Fruit fly (Drosophila melanogaster) whole organism, embryonic: ENCODE data around the gene hiro.

ENCODE experiments used
- Atf-2 ChIP-seq: fragments of 200-800 bp; sonication (Bioruptor generic); optimal IDR thresholded peaks from 2 replicates; lab custom pipeline; 2016; ENCODE audit warnings: missing biosample characterization, missing genetic modification characterization
- Awh ChIP-seq: fragments of 200-800 bp; sonication (Bioruptor generic); IDR thresholded peaks from 2 replicates; pipeline ENCODE4, ENCODE4 v1.3.6; 2022; ENCODE audit warnings: missing biosample characterization, missing genetic modification characterization
- CG10274 ChIP-seq: fragments of 200-800 bp; sonication (Bioruptor generic); optimal IDR thresholded peaks from 3 replicates; lab custom pipeline; 2017; ENCODE audit warnings: missing biosample characterization, mild to moderate bottlenecking, missing genetic modification characterization
- CG11695 ChIP-seq: fragments of 200-800 bp; sonication (Bioruptor generic); IDR thresholded peaks from 3 replicates; pipeline ENCODE4 v1.3.6; 2022; ENCODE audit warnings: missing biosample characterization, missing genetic modification characterization
- CG12155 ChIP-seq: fragments of 200-800 bp; sonication (Bioruptor generic); optimal IDR thresholded peaks from 3 replicates; lab custom pipeline; 2016; ENCODE audit warnings: missing biosample characterization, missing genetic modification characterization
- CG14050 ChIP-seq: fragments of 200-800 bp; sonication (Bioruptor generic); IDR thresholded peaks from 3 replicates; pipeline ENCODE4 v1.3.6; 2022; ENCODE audit warnings: missing biosample characterization, missing genetic modification characterization
- CG14441 ChIP-seq: fragments of 200-800 bp; sonication (Bioruptor generic); IDR thresholded peaks from 2 replicates; pipeline ENCODE4 v1.3.6; 2022; ENCODE audit warnings: missing biosample characterization, missing genetic modification characterization
- CG14667 ChIP-seq: fragments of 200-800 bp; sonication (Bioruptor generic); IDR thresholded peaks from 2 replicates; pipeline ENCODE4 v1.3.6; 2022; ENCODE audit warnings: missing biosample characterization, missing genetic modification characterization
- CG14965 ChIP-seq: fragments of 200-800 bp; sonication (Bioruptor generic); optimal IDR thresholded peaks from 2 replicates; lab custom pipeline; 2016; ENCODE audit warnings: missing biosample characterization, missing genetic modification characterization, borderline replicate concordance
- CG17186 ChIP-seq: fragments of 200-800 bp; sonication (Bioruptor generic); optimal IDR thresholded peaks from 3 replicates; lab custom pipeline; 2017; ENCODE audit warnings: missing biosample characterization, missing genetic modification reagents, missing genetic modification characterization
- CG17361 ChIP-seq: fragments of 200-800 bp; sonication (Bioruptor generic); IDR thresholded peaks from 3 replicates; pipeline ENCODE4 v1.3.6; 2022; ENCODE audit warnings: missing biosample characterization, missing genetic modification characterization
- CG17385 ChIP-seq: fragments of 200-800 bp; sonication (Bioruptor generic); optimal IDR thresholded peaks from 3 replicates; lab custom pipeline; 2018; ENCODE audit warnings: missing biosample characterization, mild to moderate bottlenecking, missing genetic modification characterization
- CG18764 ChIP-seq: fragments of 200-800 bp; sonication (Bioruptor generic); optimal IDR thresholded peaks from 3 replicates; lab custom pipeline; 2016; ENCODE audit warnings: missing biosample characterization, missing genetic modification characterization
- CG2120 ChIP-seq: fragments of 200-800 bp; sonication (Bioruptor generic); optimal IDR thresholded peaks from 3 replicates; lab custom pipeline; 2016; ENCODE audit warnings: missing biosample characterization, missing genetic modification characterization
- CG2129 ChIP-seq: fragments of 200-800 bp; sonication (Bioruptor generic); IDR thresholded peaks from 2 replicates; pipeline ENCODE4 v1.3.6; 2022; ENCODE audit warnings: missing biosample characterization, missing genetic modification characterization; ENCODE audit not compliant: partially characterized antibody
- CG2875 ChIP-seq: fragments of 200-800 bp; sonication (Bioruptor generic); optimal IDR thresholded peaks from 2 replicates; lab custom pipeline; 2017; ENCODE audit warnings: missing biosample characterization, mild to moderate bottlenecking, missing genetic modification characterization, missing genetic modification reagents
- CG3838 ChIP-seq: fragments of 200-800 bp; sonication (Bioruptor generic); optimal IDR thresholded peaks from 3 replicates; lab custom pipeline; 2016; ENCODE audit warnings: missing biosample characterization, missing genetic modification characterization
- CG3847 ChIP-seq: fragments of 200-800 bp; sonication (Bioruptor generic); IDR thresholded peaks from 2 replicates; pipeline ENCODE4 v1.3.6; 2022; ENCODE audit warnings: missing biosample characterization, missing genetic modification characterization
- CG4360 ChIP-seq: fragments of 200-800 bp; sonication (Bioruptor generic); IDR thresholded peaks from 2 replicates; pipeline ENCODE4 v1.3.6; 2022; ENCODE audit warnings: missing biosample characterization, missing genetic modification characterization
- CG4854 ChIP-seq: fragments of 200-800 bp; sonication (Bioruptor generic); optimal IDR thresholded peaks from 2 replicates; lab custom pipeline; 2016; ENCODE audit warnings: missing biosample characterization, missing genetic modification characterization, inconsistent platforms
- CG6683 ChIP-seq: fragments of 200-800 bp; sonication (Bioruptor generic); optimal IDR thresholded peaks from 2 replicates; lab custom pipeline; 2017; ENCODE audit warnings: missing biosample characterization, mild to moderate bottlenecking, missing genetic modification characterization, missing genetic modification reagents
- CG8765 ChIP-seq: fragments of 200-800 bp; sonication (Bioruptor generic); IDR thresholded peaks from 2 replicates; pipeline ENCODE4 v1.3.6; 2022; ENCODE audit warnings: missing biosample characterization, missing genetic modification characterization
- CG9609 ChIP-seq: fragments of 200-800 bp; sonication (Bioruptor generic); optimal IDR thresholded peaks from 3 replicates; lab custom pipeline; 2016; ENCODE audit warnings: missing biosample characterization, missing genetic modification characterization
- CG9797 ChIP-seq: fragments of 200-800 bp; sonication (Bioruptor generic); optimal IDR thresholded peaks from 3 replicates; lab custom pipeline; 2018; ENCODE audit warnings: missing biosample characterization, mild to moderate bottlenecking, missing genetic modification characterization
- CrebB ChIP-seq: fragments of 200-800 bp; sonication (Bioruptor generic); optimal IDR thresholded peaks from 3 replicates; lab custom pipeline; 2018; ENCODE audit warnings: missing biosample characterization, mild to moderate bottlenecking, missing genetic modification characterization
- D19A ChIP-seq: fragments of 200-800 bp; optimal IDR thresholded peaks from 3 replicates; lab custom pipeline; 2019; ENCODE audit warnings: missing biosample characterization, mild to moderate bottlenecking, missing genetic modification characterization, moderate library complexity
- Dref ChIP-seq: fragments of 200-800 bp; sonication (Bioruptor generic); IDR thresholded peaks from 2 replicates; pipeline ENCODE4 v1.3.6; 2022; ENCODE audit warnings: missing biosample characterization, missing genetic modification characterization
- HLHmδ ChIP-seq: fragments of 200-800 bp; sonication (Bioruptor generic); optimal IDR thresholded peaks from 2 replicates; lab custom pipeline; 2018; ENCODE audit warnings: missing biosample characterization, mild to moderate bottlenecking, missing genetic modification characterization, moderate library complexity
- Lim3 ChIP-seq: fragments of 200-800 bp; sonication (Bioruptor generic); IDR thresholded peaks from 2 replicates; pipeline ENCODE4 v1.3.6; 2022; ENCODE audit warnings: missing biosample characterization, missing genetic modification characterization
- Sry-β ChIP-seq: fragments of 200-800 bp; sonication (Bioruptor generic); optimal IDR thresholded peaks from 2 replicates; lab custom pipeline; 2018; ENCODE audit warnings: missing biosample characterization, mild to moderate bottlenecking, missing genetic modification characterization, moderate library complexity
- Trl ChIP-seq, 3 experiments: fragments of >200 bp in 2 of 3; fragments of 200-800 bp in 1 of 3; sonication (Bioruptor generic) in 1 of 3; optimal IDR thresholded peaks; 2 replicates in 1 of 3; 3 replicates in 2 of 3; lab custom pipeline; 2016 to 2017; ENCODE audit warnings: missing biosample characterization in 1 of 3, missing genetic modification characterization in 1 of 3
- croc ChIP-seq: fragments of 200-800 bp; sonication (Bioruptor generic); conservative IDR thresholded peaks from 3 replicates; pipeline ENCODE4 v1.3.6; 2022; ENCODE audit warnings: missing biosample characterization, missing genetic modification characterization
- crol ChIP-seq: fragments of 200-800 bp; sonication (Bioruptor generic); IDR thresholded peaks from 2 replicates; pipeline ENCODE4 v1.3.6; 2022; ENCODE audit warnings: missing biosample characterization, missing genetic modification characterization
- dmrt99B ChIP-seq: fragments of 200-800 bp; sonication (Bioruptor generic); optimal IDR thresholded peaks from 2 replicates; lab custom pipeline; 2018; ENCODE audit warnings: missing biosample characterization, mild to moderate bottlenecking, missing genetic modification characterization, moderate library complexity
- ems ChIP-seq: fragments of 200-800 bp; sonication (Bioruptor generic); optimal IDR thresholded peaks from 3 replicates; lab custom pipeline; 2016; ENCODE audit warnings: missing biosample characterization, missing genetic modification characterization
- fru ChIP-seq: fragments of >200 bp; optimal IDR thresholded peaks from 2 replicates; lab custom pipeline; 2017
- gsb ChIP-seq: fragments of 200-800 bp; sonication (Bioruptor generic); IDR thresholded peaks from 2 replicates; pipeline ENCODE4 v1.3.6; 2022; ENCODE audit warnings: missing biosample characterization, missing genetic modification characterization
- gsb-n ChIP-seq: fragments of 200-800 bp; sonication (Bioruptor generic); optimal IDR thresholded peaks from 3 replicates; lab custom pipeline; 2018; ENCODE audit warnings: missing biosample characterization, mild to moderate bottlenecking, missing genetic modification characterization
- her ChIP-seq: fragments of 200-800 bp; sonication (Bioruptor generic); optimal IDR thresholded peaks from 2 replicates; lab custom pipeline; 2016; ENCODE audit warnings: missing biosample characterization, missing genetic modification characterization
- jing ChIP-seq: fragments of 200-800 bp; sonication (Bioruptor generic); optimal IDR thresholded peaks from 2 replicates; lab custom pipeline; 2018; ENCODE audit warnings: missing biosample characterization, mild to moderate bottlenecking, missing genetic modification characterization
- lov ChIP-seq, 2 experiments: fragments of 200-800 bp in 1 of 2; fragments of >200 bp in 1 of 2; sonication (Bioruptor generic) in 1 of 2; IDR thresholded peaks in 1 of 2; optimal IDR thresholded peaks in 1 of 2; 2 replicates in 1 of 2; 3 replicates in 1 of 2; pipeline versions ENCODE4 v1.3.6 to Lab custom; 2017 to 2022; ENCODE audit warnings: missing biosample characterization in 1 of 2, missing genetic modification characterization in 1 of 2
- otp ChIP-seq: fragments of 200-800 bp; sonication (Bioruptor generic); IDR thresholded peaks from 3 replicates; pipeline ENCODE4, ENCODE4 v1.3.6; 2022; ENCODE audit warnings: missing biosample characterization, missing genetic modification characterization
- prd ChIP-seq, 3 experiments: fragments of >200 bp in 2 of 3; fragments of 200-800 bp in 1 of 3; sonication (Bioruptor generic) in 1 of 3; optimal IDR thresholded peaks in 2 of 3; IDR thresholded peaks in 1 of 3; 2 replicates in 2 of 3; 3 replicates in 1 of 3; pipeline versions ENCODE4 v1.3.6 to Lab custom; 2017 to 2022; ENCODE audit warnings: missing biosample characterization in 1 of 3, missing genetic modification characterization in 1 of 3
- ranshi ChIP-seq: fragments of 200-800 bp; sonication (Bioruptor generic); IDR thresholded peaks from 2 replicates; pipeline ENCODE4 v1.3.6; 2022; ENCODE audit warnings: missing biosample characterization, missing genetic modification characterization
- so ChIP-seq: fragments of 200-800 bp; sonication (Bioruptor generic); IDR thresholded peaks from 3 replicates; pipeline ENCODE4 v1.3.6; 2022; ENCODE audit warnings: missing biosample characterization, missing genetic modification characterization
- toy ChIP-seq: fragments of 200-800 bp; sonication (Bioruptor generic); IDR thresholded peaks from 2 replicates; pipeline ENCODE4 v1.3.6; 2022; ENCODE audit warnings: missing biosample characterization, missing genetic modification characterization
- unpg ChIP-seq: fragments of 200-800 bp; sonication (Bioruptor generic); optimal IDR thresholded peaks from 3 replicates; lab custom pipeline; 2018; ENCODE audit warnings: missing biosample characterization, mild to moderate bottlenecking, missing genetic modification characterization, moderate library complexity
- zfh2 ChIP-seq: fragments of 200-800 bp; sonication (Bioruptor generic); optimal IDR thresholded peaks from 2 replicates; lab custom pipeline; 2016; ENCODE audit warnings: missing biosample characterization, missing genetic modification characterization

The hiro gene

DNA sequence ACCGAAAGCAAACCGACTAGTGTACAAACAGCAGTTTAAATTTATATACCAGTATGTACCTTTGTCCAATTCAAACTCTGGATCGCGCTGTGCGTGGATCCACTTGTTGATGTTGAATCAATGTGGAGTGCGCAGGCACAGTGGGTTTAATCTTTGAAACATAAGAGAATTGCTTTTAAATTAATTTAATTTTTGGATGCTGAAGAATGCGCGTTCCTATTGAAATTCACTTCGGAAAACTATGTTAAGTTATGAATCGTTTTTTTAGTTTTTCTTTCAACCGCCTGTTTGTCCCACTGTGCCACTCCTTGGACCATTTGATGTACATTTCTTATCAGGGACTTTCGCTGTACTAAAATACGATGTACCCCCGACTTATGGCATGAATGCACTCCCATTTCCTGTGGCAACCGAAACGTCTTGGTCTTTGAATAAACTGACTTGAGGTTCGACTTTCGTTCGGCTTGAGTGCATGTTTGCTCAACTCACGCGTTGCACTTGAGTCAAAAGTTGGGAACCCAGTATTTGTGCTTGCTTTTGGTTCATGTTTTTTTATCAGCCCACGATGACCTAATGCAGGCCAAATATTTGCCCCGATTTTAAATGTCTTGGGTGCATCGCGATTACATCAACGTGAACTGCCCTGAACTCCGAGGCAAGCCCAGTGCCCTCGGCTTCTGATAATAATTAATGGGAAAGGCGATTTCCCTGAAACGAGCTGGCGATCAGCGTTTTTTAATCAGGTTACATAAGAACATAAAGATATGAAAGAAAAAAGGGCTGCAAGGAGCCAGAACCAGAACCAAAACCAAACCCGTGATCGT lies 37.0 kb upstream of the hiro start (continued):
- TF ChIP-seq lov (optimal IDR thresholded peaks at IDR 0.05; lab: Kevin White, UChicago) (no peak), lov (GFP tag; IDR thresholded peaks at IDR 0.05; lab: Robert Waterston, UW) (peak; percentile 98), CG6683 (peak; percentile 62), jing (GFP tag; lab: Kevin White, UChicago) (peak; percentile 78), Atf-2 (GFP tag; lab: Kevin White, UChicago) (peak; percentile 96), otp (GFP tag; lab: Robert Waterston, UW) (peak; percentile 98), toy (GFP tag; lab: Robert Waterston, UW) (peak; percentile 70), CG14965 (GFP tag; lab: Kevin White, UChicago) (peak; percentile 89), CG17186 (GFP tag; lab: Kevin White, UChicago) (peak; percentile 83), unpg (GFP tag; lab: Kevin White, UChicago) (peak; percentile 96), her (GFP tag; lab: Kevin White, UChicago) (peak; percentile 90), CG9797 (peak; percentile 56), CG9609 (GFP tag; lab: Kevin White, UChicago) (peak; percentile 87), ranshi (GFP tag; lab: Robert Waterston, UW) (peak; percentile 91), Trl (optimal IDR thresholded peaks at IDR 0.05; lab: Kevin White, UChicago) (no peak), Trl (GFP tag; optimal IDR thresholded peaks at IDR 0.05; lab: Kevin White, UChicago) (peak; percentile 97), CG18764 (GFP tag; lab: Kevin White, UChicago) (peak; percentile 85), CG4854 (GFP tag; lab: Kevin White, UChicago) (peak; percentile 92), croc (GFP tag; lab: Robert Waterston, UW) (peak; percentile 96), Lim3 (GFP tag; lab: Robert Waterston, UW) (peak; percentile 69; the same call in 1 of the 2 replicates), so (GFP tag; lab: Robert Waterston, UW) (peak; percentile 89), CG14050 (GFP tag; lab: Robert Waterston, UW) (peak; percentile 87), fru (lab: Kevin White, UChicago) (no peak), CG11695 (GFP tag; lab: Robert Waterston, UW) (peak; percentile 91), ems (GFP tag; lab: Kevin White, UChicago) (peak; percentile 92), D19A (tag; lab: Kevin White, UChicago) (peak; percentile 93), Awh (peak; percentile 97), CG14667 (GFP tag; lab: Robert Waterston, UW) (peak; percentile 90), CG17361 (GFP tag; lab: Robert Waterston, UW) (peak; percentile 94), CG2120 (GFP tag; lab: Kevin White, UChicago) (peak; percentile 49), zfh2 (GFP tag; lab: Kevin White, UChicago) (peak; percentile 41), CrebB (tag; lab: Kevin White, UChicago) (peak; percentile 82), CG2129 (GFP tag; lab: Robert Waterston, UW) (no peak), HLHmδ (GFP tag; lab: Kevin White, UChicago) (peak; percentile 80), CG8765 (GFP tag; lab: Robert Waterston, UW) (peak; percentile 96), CG10274 (GFP tag; lab: Kevin White, UChicago) (peak; percentile 66), CG14441 (peak; percentile 87), crol (GFP tag; lab: Robert Waterston, UW) (peak; percentile 69), gsb (GFP tag; lab: Robert Waterston, UW) (0 out of 2 replicates have a peak, but pooled peaks have one; percentile 8), CG2875 (peak; percentile 98), Sry-β (GFP tag; lab: Kevin White, UChicago) (peak; percentile 73), prd (optimal IDR thresholded peaks at IDR 0.05; lab: Kevin White, UChicago) (no peak), prd (GFP tag; IDR thresholded peaks at IDR 0.05; lab: Robert Waterston, UW) (peak; percentile 98), gsb-n (peak; percentile 98), CG3847 (GFP tag; lab: Robert Waterston, UW) (peak; percentile 70), CG17385 (GFP tag; lab: Kevin White, UChicago) (peak; percentile 77), CG4360 (GFP tag; lab: Robert Waterston, UW) (peak; percentile 86), Dref (GFP tag; lab: Robert Waterston, UW) (no peak), CG12155 (GFP tag; lab: Kevin White, UChicago) (peak; percentile 82), dmrt99B (tag; lab: Kevin White, UChicago) (peak; percentile 91), CG3838 (GFP tag; lab: Kevin White, UChicago) (peak; percentile 90)
